Worm (Caenorhabditis elegans): ENCODE measurements around the gene ZK262.2.

DNA sequence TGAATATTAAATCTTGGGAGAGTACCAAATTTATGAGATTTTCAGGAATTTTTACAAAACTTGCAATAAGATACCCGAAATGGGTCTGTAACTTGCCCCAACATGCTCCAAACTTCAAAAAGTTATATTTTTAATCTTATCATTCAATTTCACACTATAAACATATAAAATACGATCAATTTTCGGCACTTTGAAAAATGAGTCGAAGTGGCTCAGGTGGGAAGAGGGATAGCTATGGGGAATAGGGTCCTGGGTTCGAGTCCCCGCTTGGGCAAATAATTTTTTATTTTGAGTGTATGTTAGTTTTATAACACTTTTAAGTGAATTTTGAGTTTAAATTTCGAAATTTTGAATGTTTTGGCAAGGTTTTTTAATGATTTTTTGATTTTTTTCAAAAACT, 41.8 kb downstream of the ZK262.2 start:
- TF ChIP-seq ama-1 (optimal IDR thresholded peaks at IDR 0.05) (no peak), nhr-28 (tag; optimal IDR thresholded peaks at IDR 0.05) (no peak), hmg-11 (tag; optimal IDR thresholded peaks at IDR 0.05) (no peak)
